Worm (Caenorhabditis elegans) whole organism, L3 larva: ENCODE results near the gene atg-16.2.

Source experiments
- ama-1 ChIP-seq: fragments of 150-350 bp; optimal IDR thresholded peaks from 2 replicates; lab custom pipeline; 2018
- ceh-16 ChIP-seq: sonication (generic microtip); optimal IDR thresholded peaks from 2 replicates; lab custom pipeline; 2017; ENCODE audit warnings: missing biosample characterization, missing genetic modification characterization
- elt-1 ChIP-seq: fragments of 150-350 bp; optimal IDR thresholded peaks from 2 replicates; lab custom pipeline; 2014; ENCODE audit warnings: missing biosample characterization, missing genetic modification characterization
- fkh-10 ChIP-seq: sonication (generic microtip); optimal IDR thresholded peaks from 2 replicates; lab custom pipeline; 2017; ENCODE audit warnings: missing biosample characterization, missing genetic modification reagents, missing genetic modification characterization
- unc-39 ChIP-seq: sonication (generic microtip); optimal IDR thresholded peaks from 4 replicates; lab custom pipeline; 2017; ENCODE audit warnings: missing biosample characterization, missing genetic modification characterization
- ztf-11 ChIP-seq: fragments of 150-350 bp; optimal IDR thresholded peaks from 2 replicates; lab custom pipeline; 2014; ENCODE audit warnings: missing biosample characterization, missing genetic modification characterization

ce11 chrII:6469340-6469739 lies 16.1 kb upstream of the atg-16.2 start:
- TF ChIP-seq ztf-11 (no peak), fkh-10 (GFP tag; lab: Kevin White, UChicago) (no peak), elt-1 (tag; lab: Kevin White, UChicago) (no peak), ama-1 (lab: Kevin White, UChicago) (no peak), ceh-16 (no peak), unc-39 (tag; lab: Kevin White, UChicago) (no peak)
